Fruit fly (Drosophila melanogaster) S2 (cell line): ENCODE data around the gene CG31156.

Experiments
- CG8478 ChIP-seq: fragments of >200 bp; optimal IDR thresholded peaks from 2 replicates; lab custom pipeline; 2018
- CTCF ChIP-seq, 2 experiments: fragments of >200 bp; optimal IDR thresholded peaks; 2 replicates each; lab custom pipeline; 2018

DNA sequence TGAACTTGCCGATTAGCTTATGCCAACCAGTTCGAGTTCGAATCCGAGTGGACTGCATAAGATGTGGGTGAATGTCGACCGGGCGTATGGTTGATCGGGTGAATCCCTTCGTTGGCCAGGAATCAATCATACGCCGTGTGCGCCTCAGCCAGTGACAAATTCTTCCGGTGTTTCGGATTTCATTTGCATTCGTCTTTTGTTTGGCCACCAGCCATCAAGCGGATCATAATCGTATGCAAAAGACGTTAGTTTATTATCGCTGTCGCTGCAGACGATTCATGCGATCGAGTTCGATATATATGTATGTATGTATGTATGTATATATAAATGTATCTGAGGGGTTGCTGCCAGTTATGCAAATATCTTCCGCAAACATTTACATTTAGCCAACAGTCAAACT is 49.4 kb downstream of the CG31156 start:
- TF ChIP-seq CTCF (optimal IDR thresholded peaks at IDR 0.05; lab: Kevin White, UChicago) (no peak), CG8478 (lab: Kevin White, UChicago) (no peak)
